Worm (Caenorhabditis elegans) whole organism, young adult: ENCODE results near the gene acy-4.

Source experiments
- T26A5.8 ChIP-seq: sonication (generic microtip); optimal IDR thresholded peaks from 2 replicates; lab custom pipeline; 2016; ENCODE audit warnings: missing genetic modification characterization, missing compliant biosample characterization
- Y79H2A.3 ChIP-seq: fragments of 200-800 bp; sonication (Bioruptor generic); conservative IDR thresholded peaks from 2 replicates; pipeline ENCODE4 v1.3.6; 2022; ENCODE audit warnings: missing genetic modification reagents, missing genetic modification characterization, missing compliant biosample characterization
- ZK185.1 ChIP-seq: sonication (generic microtip); optimal IDR thresholded peaks from 2 replicates; lab custom pipeline; 2016; ENCODE audit warnings: mild to moderate bottlenecking, missing genetic modification characterization, missing compliant biosample characterization; ENCODE audit not compliant: poor library complexity, severe bottlenecking

DNA sequence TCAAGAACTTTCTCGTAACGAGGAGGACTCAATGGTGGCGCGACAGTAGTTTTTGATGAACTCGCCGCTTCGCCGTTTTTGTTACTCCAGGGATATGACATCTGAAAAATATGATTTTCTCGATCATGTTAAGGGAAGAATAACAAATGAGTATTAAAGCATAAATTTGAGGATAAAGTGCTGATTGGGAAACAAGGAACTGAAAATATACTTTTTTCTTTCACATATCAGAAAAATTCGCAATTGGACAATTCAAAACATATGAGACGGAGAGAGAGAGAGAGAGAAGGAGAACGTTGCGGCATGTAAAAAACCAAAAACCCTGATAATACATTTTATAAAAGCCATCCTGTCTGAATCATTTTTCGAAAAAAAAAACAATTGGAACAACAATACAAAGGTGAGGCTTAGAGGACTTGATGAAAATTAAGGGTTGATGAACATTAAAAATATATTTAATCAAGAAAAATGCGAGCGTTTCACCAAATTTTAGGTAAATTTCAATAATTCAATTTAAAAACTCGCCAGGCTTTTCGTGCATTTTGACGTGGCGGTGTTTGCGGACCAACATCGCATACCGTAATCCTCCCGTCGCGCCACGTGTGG, 30.0 kb upstream of the acy-4 start, which contains the start of the genes mut-14 and C14C11.2:
- TF ChIP-seq T26A5.8 (tag; lab: Kevin White, UChicago) (no peak), Y79H2A.3 (GFP tag; lab: Robert Waterston, UW) (no peak), ZK185.1 (tag; lab: Kevin White, UChicago) (no peak)
